Fruit fly (Drosophila melanogaster): ENCODE results near the gene Dmtn.

Dmtn gene

DNA sequence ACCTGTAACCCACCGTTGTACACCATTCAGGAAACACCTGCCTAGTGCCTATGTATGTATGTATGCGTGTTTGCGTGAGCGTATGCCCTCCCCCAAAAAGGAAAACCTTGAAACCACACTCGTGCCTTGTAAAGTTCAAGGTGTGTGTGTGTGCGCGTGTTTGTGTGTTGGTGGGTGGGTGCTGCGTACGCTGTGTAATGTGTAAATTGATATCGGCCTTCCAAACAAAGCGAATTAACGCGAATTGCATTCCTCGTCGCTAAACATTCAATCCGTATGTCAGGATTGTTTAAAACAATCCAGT is 22.3 kb downstream of the Dmtn start:
- TF ChIP-seq CG8478 (optimal IDR thresholded peaks at IDR 0.05) (no peak), CTCF (optimal IDR thresholded peaks at IDR 0.05) (no peak)

dm6 chr3R:6382733-6383465 is 22.8 kb downstream of the Dmtn start, which contains the start of gene gzl:
Gene gzl, plus strand, starts transcription at chr3R:6382914.
- TF ChIP-seq CTCF (optimal IDR thresholded peaks at IDR 0.05) (no peak), CG8478 (optimal IDR thresholded peaks at IDR 0.05) (no peak)

dm6 chr3R:6381784-6382183 is 23.9 kb downstream of the Dmtn start:
- no peak for TF ChIP-seq CG8478 (optimal IDR thresholded peaks at IDR 0.05)
- no peak for TF ChIP-seq CTCF (optimal IDR thresholded peaks at IDR 0.05)

DNA sequence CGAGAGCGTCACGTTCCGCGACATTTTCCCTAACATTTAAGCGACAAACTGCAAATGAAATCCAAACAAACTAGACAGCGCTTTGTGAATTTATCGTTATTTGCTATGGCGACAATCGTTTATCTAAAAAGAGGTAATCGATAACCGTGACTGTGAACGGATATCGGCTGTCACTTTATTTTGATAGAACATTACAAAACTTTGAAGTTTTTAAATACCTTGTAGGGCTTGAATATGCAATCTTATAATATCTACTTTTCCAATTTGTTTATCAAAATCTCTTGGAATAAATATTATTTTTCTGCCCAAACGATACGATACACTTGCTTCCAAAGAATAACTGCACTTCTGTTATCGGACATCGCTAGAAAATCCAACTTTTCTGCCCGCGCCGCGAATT is 25.6 kb downstream of the Dmtn start, which contains the start of the genes CG1024 and TfIIFalpha:
CG1024 (minus strand) TSS at position 200 of the 400 bp plus-strand sequence.
TfIIFalpha (plus strand) TSS at position 339 of the 400 bp plus-strand sequence.
- TF ChIP-seq CG8478 (optimal IDR thresholded peaks at IDR 0.05) (no peak), CTCF (optimal IDR thresholded peaks at IDR 0.05) (no peak)

DNA sequence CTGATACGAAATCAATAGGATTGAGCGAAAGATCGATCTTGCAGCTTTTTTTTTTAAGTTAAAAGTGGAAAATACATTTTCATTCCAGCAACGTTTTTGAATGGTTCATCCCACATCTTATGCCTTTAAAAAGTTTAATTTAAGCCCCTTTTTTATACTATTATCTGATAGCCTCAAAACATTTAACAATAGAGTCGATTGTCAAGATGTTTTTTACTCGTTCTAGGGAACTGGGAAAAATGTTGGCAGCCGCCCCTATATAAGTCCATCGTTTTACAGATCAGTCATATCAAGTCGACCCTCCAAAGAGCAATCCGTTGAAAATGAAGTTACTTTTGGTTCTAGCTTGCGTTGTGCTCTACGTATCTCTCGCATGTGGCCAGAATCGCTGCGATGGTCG is 28.2 kb downstream of the Dmtn start, which contains the start of gene CG42537:
CG42537 (plus strand) TSS at position 301 of the 400 bp plus-strand sequence.
- TF ChIP-seq CTCF (optimal IDR thresholded peaks at IDR 0.05): no peak
- TF ChIP-seq CG8478 (optimal IDR thresholded peaks at IDR 0.05): no peak

DNA sequence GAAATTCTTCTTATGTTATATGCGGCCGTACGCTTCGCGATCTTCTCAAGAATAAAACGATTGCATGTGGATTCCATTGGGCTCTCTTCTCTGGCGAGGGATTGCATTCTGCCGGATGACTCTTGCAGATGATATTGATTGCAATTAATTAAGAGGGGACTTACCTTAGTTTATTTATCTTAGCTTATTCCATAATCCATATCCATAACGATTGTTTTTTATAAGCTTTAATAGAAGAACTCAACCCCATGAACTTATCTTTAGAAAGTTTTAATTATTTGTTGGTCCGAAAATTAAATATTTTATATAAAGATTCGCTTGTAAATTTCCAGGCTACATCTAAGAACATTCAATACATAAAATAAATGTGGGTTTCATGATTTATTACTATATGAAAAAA is 29.8 kb downstream of the Dmtn start, which contains the start of gene CRAT:
CRAT (minus strand) TSS at position 101 of the 400 bp plus-strand sequence.
- TF ChIP-seq CG8478 (optimal IDR thresholded peaks at IDR 0.05) (no peak), CTCF (optimal IDR thresholded peaks at IDR 0.05) (no peak)

DNA sequence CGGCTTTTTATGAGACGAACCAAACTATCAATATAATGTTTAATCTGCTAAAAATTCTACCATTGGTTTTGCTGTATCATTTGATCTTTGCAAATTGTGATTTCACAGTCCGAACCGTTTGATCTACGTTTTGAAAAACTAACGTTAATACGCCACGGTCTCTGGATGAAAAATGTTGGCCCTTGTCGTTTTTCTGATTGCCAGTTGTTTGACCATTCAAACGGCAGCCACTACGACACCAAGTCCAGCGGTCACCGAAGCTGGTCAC is 31.5 kb downstream of the Dmtn start, which contains the start of gene CG42564:
CG42564 (plus strand) TSS at position 169 of the 268 bp plus-strand sequence.
- TF ChIP-seq CTCF (optimal IDR thresholded peaks at IDR 0.05): no peak
- no peak for TF ChIP-seq CG8478 (optimal IDR thresholded peaks at IDR 0.05)

dm6 chr3R:6373512-6374306 is 32.0 kb downstream of the Dmtn start:
- TF ChIP-seq CG8478 (optimal IDR thresholded peaks at IDR 0.05): no peak
- no peak for TF ChIP-seq CTCF (optimal IDR thresholded peaks at IDR 0.05)

- TF ChIP-seq CG8478 (optimal IDR thresholded peaks at IDR 0.05) (no peak), CTCF (optimal IDR thresholded peaks at IDR 0.05) (peak in 1 of 2 experiments; percentile 18)
These were observed 37.0 kb downstream of the Dmtn start, which contains the start of gene CG10286 for dm6 chr3R:6368550-6369238. Gene CG10286, plus strand, starts transcription at chr3R:6368965.

DNA sequence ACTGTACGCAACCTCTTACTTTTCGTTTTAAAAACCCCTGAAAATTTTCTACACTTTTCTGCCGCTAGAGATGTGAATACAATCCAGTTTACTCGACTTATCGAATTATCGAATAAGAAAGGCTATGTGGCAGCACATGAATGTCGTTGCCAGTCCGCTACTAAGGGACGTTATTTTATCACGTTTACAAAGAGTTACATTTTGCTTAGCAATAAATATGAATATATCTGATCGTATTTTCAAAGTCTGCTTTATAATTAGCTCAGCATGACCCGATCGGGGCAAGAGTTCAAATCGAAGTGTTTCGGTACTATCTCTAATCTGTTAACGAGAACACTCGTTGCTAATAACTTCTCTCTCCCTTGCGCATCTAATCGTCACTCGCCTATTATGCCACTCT is 37.6 kb downstream of the Dmtn start, which contains the start of gene CG42724:
CG42724 (minus strand) TSS at position 189 of the 400 bp plus-strand sequence.
- TF ChIP-seq CG8478 (optimal IDR thresholded peaks at IDR 0.05) (no peak), CTCF (optimal IDR thresholded peaks at IDR 0.05) (peak in 1 of 2 experiments; percentile 9)

DNA sequence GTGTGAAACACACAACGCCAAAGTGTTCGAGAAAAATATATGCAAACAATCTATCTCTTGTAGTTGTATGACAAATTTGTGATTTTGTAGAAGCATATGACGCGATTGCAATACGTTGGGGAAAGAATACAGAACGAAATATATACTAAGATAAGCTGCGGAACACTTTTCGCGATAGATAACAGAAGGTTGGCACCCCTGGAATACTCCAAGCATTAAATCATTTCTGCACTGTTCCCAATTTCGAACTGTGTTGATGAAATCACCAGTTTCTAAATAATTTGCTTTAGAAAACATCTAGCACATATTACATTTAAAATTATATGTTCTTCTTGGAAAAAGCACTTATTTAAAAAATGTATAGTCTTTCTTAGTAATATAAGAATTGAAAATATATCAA is 51.3 kb downstream of the Dmtn start:
- no peak for TF ChIP-seq CG8478 (optimal IDR thresholded peaks at IDR 0.05)
- TF ChIP-seq CTCF (optimal IDR thresholded peaks at IDR 0.05): no peak

- TF ChIP-seq CTCF (optimal IDR thresholded peaks at IDR 0.05): no peak
- TF ChIP-seq CG8478 (optimal IDR thresholded peaks at IDR 0.05): no peak
These were observed 51.9 kb downstream of the Dmtn start for dm6 chr3R:6353624-6354352.

DNA sequence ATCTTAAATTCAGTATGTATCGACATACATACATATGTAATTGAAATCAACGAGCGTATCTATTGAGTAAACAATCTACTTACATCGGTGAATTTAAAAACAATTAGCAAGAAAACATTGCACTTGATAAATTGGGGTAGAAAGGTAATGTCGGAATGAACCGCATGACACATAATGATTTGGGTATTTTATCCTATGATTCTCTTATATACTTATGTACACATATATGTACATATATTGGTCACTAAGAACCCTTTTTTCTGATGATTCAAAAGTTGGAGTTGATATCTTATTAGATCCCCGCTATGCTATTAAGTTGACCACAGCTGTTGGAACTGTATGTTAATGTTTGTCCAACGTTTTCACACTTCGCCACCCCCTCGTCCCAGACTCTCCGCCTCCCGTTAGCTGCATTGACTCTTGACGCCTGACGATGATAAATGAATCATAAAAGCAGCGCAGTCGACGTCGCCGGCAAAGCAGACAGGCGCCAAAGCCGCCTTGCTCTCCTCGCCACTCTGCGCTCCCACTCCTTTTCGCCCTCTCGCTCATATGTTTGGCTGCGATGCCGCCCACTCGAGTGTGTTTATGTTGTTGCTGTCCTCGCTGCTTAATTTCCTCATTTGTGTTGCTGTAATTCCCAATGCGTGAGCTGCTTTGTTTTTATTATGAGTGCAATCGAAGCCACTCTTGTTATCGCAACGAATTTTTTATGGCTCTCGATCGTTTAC is 52.6 kb downstream of the Dmtn start:
- TF ChIP-seq CTCF (optimal IDR thresholded peaks at IDR 0.05) (no peak), CG8478 (optimal IDR thresholded peaks at IDR 0.05) (no peak)

- no peak for TF ChIP-seq CG8478 (optimal IDR thresholded peaks at IDR 0.05)
- no peak for TF ChIP-seq CTCF (optimal IDR thresholded peaks at IDR 0.05)
These were observed 53.3 kb downstream of the Dmtn start for dm6 chr3R:6352436-6352835.

Data from S2 (cell line).